Worm (Caenorhabditis elegans) whole organism, early embryonic: ENCODE measurements around the gene C49F5.8.

ENCODE experiments used
- ama-1 ChIP-seq: fragments of 150-350 bp; optimal IDR thresholded peaks from 2 replicates; lab custom pipeline; 2014
- ets-7 ChIP-seq: sonication (generic microtip); optimal IDR thresholded peaks from 2 replicates; lab custom pipeline; 2016; ENCODE audit warnings: missing genotype, missing genetic modification characterization, missing compliant biosample characterization
- tbx-11 ChIP-seq: fragments of 200-800 bp; sonication (Bioruptor generic); IDR thresholded peaks from 2 replicates; pipeline ENCODE4 v1.3.6; 2022; ENCODE audit warnings: missing genetic modification characterization, missing compliant biosample characterization

ce11 chrX:11964555-11964954 lies 4.6 kb downstream of the C49F5.8 start:
- TF ChIP-seq tbx-11 (GFP tag; lab: Robert Waterston, UW) (no peak), ets-7 (tag; lab: Kevin White, UChicago) (no peak), ama-1 (lab: Kevin White, UChicago) (no peak)
